Fruit fly (Drosophila melanogaster): Measurements from ENCODE around the gene Atg6.

Atg6 gene

dm6 chr3R:24015449-24015848 is 35.1 kb downstream of the Atg6 start:
- TF ChIP-seq brk (GFP tag; optimal IDR thresholded peaks at IDR 0.05) = no peak
- TF ChIP-seq rgr (GFP tag; optimal IDR thresholded peaks at IDR 0.05) = peak; percentile 7
- TF ChIP-seq Rel (GFP tag; optimal IDR thresholded peaks at IDR 0.05) = no peak
- TF ChIP-seq Rel (tag; optimal IDR thresholded peaks at IDR 0.05) = peak; percentile 94
- no peak for TF ChIP-seq lola (GFP tag; optimal IDR thresholded peaks at IDR 0.05)
- TF ChIP-seq pan (optimal IDR thresholded peaks at IDR 0.05) = no peak
- no peak for TF ChIP-seq N (GFP tag; optimal IDR thresholded peaks at IDR 0.05)

DNA sequence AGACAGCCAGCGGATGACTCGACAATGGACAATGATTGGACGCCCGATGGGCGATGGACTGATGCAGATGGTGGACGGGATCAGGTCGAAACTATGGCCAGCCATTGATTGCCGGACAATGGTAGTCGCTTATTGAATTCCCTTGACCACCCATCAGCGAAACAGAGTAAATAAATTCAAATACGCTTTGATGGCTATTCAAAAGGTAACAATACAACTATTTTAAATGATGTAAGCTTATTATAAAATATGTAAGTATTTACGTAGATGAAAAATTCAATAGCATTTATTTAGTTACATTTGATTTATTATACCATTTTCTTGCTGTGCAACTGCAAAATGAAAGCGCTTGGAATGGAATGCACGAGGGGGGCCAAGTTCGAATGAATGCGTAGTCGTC is 36.0 kb downstream of the Atg6 start:
- no peak for TF ChIP-seq HLH106 (tag; optimal IDR thresholded peaks at IDR 0.05)
- TF ChIP-seq Hr78 (GFP tag; optimal IDR thresholded peaks at IDR 0.05) = no peak
- TF ChIP-seq usp (GFP tag; optimal IDR thresholded peaks at IDR 0.05) = no peak
- TF ChIP-seq jim (GFP tag; optimal IDR thresholded peaks at IDR 0.05) = no peak
- no peak for TF ChIP-seq rgr (GFP tag; optimal IDR thresholded peaks at IDR 0.05)
- no peak for TF ChIP-seq Jra (GFP tag; optimal IDR thresholded peaks at IDR 0.05)
- no peak for TF ChIP-seq Hr83 (GFP tag; optimal IDR thresholded peaks at IDR 0.05; ENCODE audit: poor library complexity, severe bottlenecking)
- no peak for TF ChIP-seq N (GFP tag; optimal IDR thresholded peaks at IDR 0.05)
- no peak for TF ChIP-seq dmrt93B (GFP tag; optimal IDR thresholded peaks at IDR 0.05)
- no peak for TF ChIP-seq Myc (optimal IDR thresholded peaks at IDR 0.05)
- no peak for TF ChIP-seq ey (GFP tag; optimal IDR thresholded peaks at IDR 0.05)
- no peak for TF ChIP-seq dl (GFP tag; optimal IDR thresholded peaks at IDR 0.05; ENCODE audit: insufficient read depth in 1 of 2, partially characterized antibody in 2 of 2)
- TF ChIP-seq Abd-B (GFP tag; optimal IDR thresholded peaks at IDR 0.05) = no peak
- no peak for TF ChIP-seq CrebA (GFP tag; optimal IDR thresholded peaks at IDR 0.05; ENCODE audit: borderline replicate concordance)

- TF ChIP-seq HLH106 (tag; optimal IDR thresholded peaks at IDR 0.05) = no peak
- TF ChIP-seq jim (GFP tag; optimal IDR thresholded peaks at IDR 0.05) = no peak
- TF ChIP-seq rgr (GFP tag; optimal IDR thresholded peaks at IDR 0.05) = no peak
- TF ChIP-seq h (GFP tag; optimal IDR thresholded peaks at IDR 0.05) = no peak
- TF ChIP-seq CG32264 (GFP tag; optimal IDR thresholded peaks at IDR 0.05) = no peak
- TF ChIP-seq Hnf4 (GFP tag; optimal IDR thresholded peaks at IDR 0.05) = no peak
- no peak for TF ChIP-seq lola (GFP tag; optimal IDR thresholded peaks at IDR 0.05)
- TF ChIP-seq psq (GFP tag; optimal IDR thresholded peaks at IDR 0.05) = no peak
- no peak for TF ChIP-seq Mio (GFP tag; optimal IDR thresholded peaks at IDR 0.05)
- no peak for TF ChIP-seq dsf (GFP tag; optimal IDR thresholded peaks at IDR 0.05; ENCODE audit: borderline replicate concordance)
- TF ChIP-seq ey (GFP tag; optimal IDR thresholded peaks at IDR 0.05) = no peak
Observed at dm6 chr3R:24012038-24012693, 38.4 kb downstream of the Atg6 start.

DNA sequence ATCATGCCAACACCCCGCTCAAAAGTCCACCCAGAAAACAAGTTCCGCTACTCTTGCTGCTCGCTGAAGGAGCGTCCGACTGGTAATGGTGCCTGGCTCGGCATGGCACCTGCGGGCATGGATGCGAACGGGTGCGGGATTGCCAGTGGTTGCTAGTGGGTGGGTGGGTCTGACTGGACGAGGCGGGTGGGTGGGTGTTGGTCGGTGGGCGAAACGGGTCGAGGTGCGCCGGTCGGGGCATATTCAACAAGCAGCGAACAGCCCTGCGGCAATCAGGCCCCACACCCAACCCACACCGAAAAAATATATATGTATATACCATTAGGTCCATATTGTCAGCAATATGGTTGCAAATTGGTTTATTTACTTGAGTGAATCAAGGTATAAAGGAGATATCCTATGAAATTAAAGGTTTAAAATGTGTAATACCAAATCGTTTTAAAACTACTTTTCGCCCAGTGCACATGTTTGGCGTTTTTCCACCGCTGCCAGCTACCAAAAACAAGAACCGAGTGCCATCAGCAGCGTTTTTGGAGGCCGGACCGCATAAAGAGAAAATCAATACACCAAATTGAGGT is 39.9 kb downstream of the Atg6 start:
- peak; percentile 5 for TF ChIP-seq br (GFP tag; optimal IDR thresholded peaks at IDR 0.05)
- no peak for TF ChIP-seq Vsx2 (GFP tag; optimal IDR thresholded peaks at IDR 0.05; ENCODE audit: partially characterized antibody)
- no peak for TF ChIP-seq Myc (optimal IDR thresholded peaks at IDR 0.05)
- TF ChIP-seq psq (GFP tag; optimal IDR thresholded peaks at IDR 0.05) = peak; percentile 2
- no peak for TF ChIP-seq Dif (GFP tag; optimal IDR thresholded peaks at IDR 0.05; ENCODE audit: partially characterized antibody)
- TF ChIP-seq h (GFP tag; optimal IDR thresholded peaks at IDR 0.05) = peak; percentile 49
- TF ChIP-seq foxo (GFP tag; optimal IDR thresholded peaks at IDR 0.05) = peak in 1 of 2 experiments; percentile 37
- TF ChIP-seq OdsH (GFP tag; optimal IDR thresholded peaks at IDR 0.05) = peak; percentile 27
- TF ChIP-seq HLH106 (tag; optimal IDR thresholded peaks at IDR 0.05) = peak; percentile 33
- TF ChIP-seq Sp1 (GFP tag; optimal IDR thresholded peaks at IDR 0.05) = peak; percentile 16
- peak; percentile 21 for TF ChIP-seq fru (GFP tag; optimal IDR thresholded peaks at IDR 0.05)
- peak; percentile 32 for TF ChIP-seq rgr (GFP tag; optimal IDR thresholded peaks at IDR 0.05)
- no peak for TF ChIP-seq Jra (GFP tag; optimal IDR thresholded peaks at IDR 0.05)

DNA sequence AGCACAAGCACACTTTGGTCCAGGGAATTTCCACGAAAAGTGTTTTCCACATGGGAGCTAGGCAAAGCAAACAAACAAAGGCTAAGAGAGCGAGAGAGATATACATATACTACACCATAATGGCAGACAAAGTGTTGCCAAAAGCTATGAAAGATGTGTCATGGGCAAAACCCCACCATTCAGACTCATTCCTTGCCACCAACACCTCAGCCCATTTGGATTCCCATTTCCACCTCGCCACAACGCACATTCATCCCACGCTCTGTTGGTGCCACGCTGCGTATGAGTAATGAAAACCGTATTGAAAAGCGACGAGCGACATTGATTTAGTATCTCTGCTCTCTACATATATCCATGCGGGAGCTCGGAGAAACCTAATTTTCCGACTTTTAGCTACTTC is 41.7 kb downstream of the Atg6 start:
- TF ChIP-seq jim (GFP tag; optimal IDR thresholded peaks at IDR 0.05) (no peak), pan (optimal IDR thresholded peaks at IDR 0.05) (no peak), GATAd (GFP tag; optimal IDR thresholded peaks at IDR 0.05) (no peak), Dif (GFP tag; optimal IDR thresholded peaks at IDR 0.05; ENCODE audit: partially characterized antibody) (no peak), CrebA (GFP tag; optimal IDR thresholded peaks at IDR 0.05; ENCODE audit: borderline replicate concordance) (no peak), HLH106 (tag; optimal IDR thresholded peaks at IDR 0.05) (no peak), br (GFP tag; optimal IDR thresholded peaks at IDR 0.05) (no peak), ey (GFP tag; optimal IDR thresholded peaks at IDR 0.05) (no peak), Jra (GFP tag; optimal IDR thresholded peaks at IDR 0.05) (no peak), Mio (GFP tag; optimal IDR thresholded peaks at IDR 0.05) (no peak), h (GFP tag; optimal IDR thresholded peaks at IDR 0.05) (no peak), Abd-B (GFP tag; optimal IDR thresholded peaks at IDR 0.05) (no peak), Hr78 (GFP tag; optimal IDR thresholded peaks at IDR 0.05) (no peak), OdsH (GFP tag; optimal IDR thresholded peaks at IDR 0.05) (no peak), Dfd (GFP tag; optimal IDR thresholded peaks at IDR 0.05) (no peak), Vsx2 (GFP tag; optimal IDR thresholded peaks at IDR 0.05; ENCODE audit: partially characterized antibody) (no peak)
